Fruit fly (Drosophila melanogaster): ENCODE measurements around the gene Hasp.

DNA sequence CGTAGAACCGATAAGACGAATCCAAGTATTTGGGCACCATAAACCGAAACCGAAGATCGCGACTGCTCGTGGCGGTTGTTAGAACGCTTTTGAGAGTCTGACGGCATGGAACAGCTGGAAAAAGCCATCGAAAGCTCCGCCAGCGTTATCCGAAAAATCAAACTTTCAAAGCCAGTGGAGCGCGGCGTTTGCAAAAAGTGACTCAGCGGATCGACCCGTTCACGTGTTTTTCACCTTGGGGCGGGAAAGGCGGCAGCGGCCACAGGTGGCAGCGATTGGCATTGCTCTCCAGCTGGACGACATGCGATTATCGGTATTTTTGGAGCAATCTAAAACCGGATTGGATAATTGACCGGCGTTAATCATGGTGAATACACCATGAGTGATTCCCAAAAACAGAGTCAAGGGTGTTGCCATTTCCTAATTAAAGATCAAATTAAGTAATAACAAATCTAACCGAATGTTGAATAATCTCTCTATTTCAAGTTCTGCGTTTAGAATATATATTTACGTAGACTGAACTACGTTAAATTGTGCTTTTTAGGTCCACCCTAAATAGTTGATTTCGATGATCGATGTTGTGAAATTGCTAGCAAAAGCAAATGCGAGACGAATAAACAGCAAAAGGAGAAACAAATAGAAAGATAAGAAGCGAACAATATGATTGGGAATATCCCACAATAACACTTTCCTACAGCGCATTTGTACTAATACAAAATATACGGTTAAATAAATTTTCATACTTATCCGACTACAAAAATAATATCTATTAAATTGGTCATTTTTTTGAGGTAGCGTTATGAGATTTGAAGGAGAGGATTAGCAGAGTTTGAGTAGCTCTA, 30.1 kb upstream of the Hasp start, which contains the start of gene CG10337:
- no peak for TF ChIP-seq CG8478 (optimal IDR thresholded peaks at IDR 0.05)
- no peak for TF ChIP-seq CTCF (optimal IDR thresholded peaks at IDR 0.05)

Data from S2 (cell line).